Worm (Caenorhabditis elegans) whole organism, young adult: ENCODE results near the gene zfp-3.

Experiments used
- B0336.3 ChIP-seq: fragments of 200-800 bp; sonication (Bioruptor generic); IDR thresholded peaks from 2 replicates; pipeline ENCODE4 v1.3.6; 2022; ENCODE audit warnings: missing genetic modification characterization, missing compliant biosample characterization
- C06A6.2 ChIP-seq: fragments of 200-800 bp; sonication (Bioruptor generic); conservative IDR thresholded peaks from 2 replicates; pipeline ENCODE4 v1.3.6; 2022; ENCODE audit warnings: missing genetic modification characterization, missing compliant biosample characterization
- C17E4.6 ChIP-seq: fragments of 200-800 bp; sonication (Bioruptor generic); IDR thresholded peaks from 2 replicates; pipeline ENCODE4 v1.3.6; 2022; ENCODE audit warnings: missing genetic modification reagents, missing genetic modification characterization, missing compliant biosample characterization
- F52B5.7 ChIP-seq: sonication (generic microtip); optimal IDR thresholded peaks from 2 replicates; lab custom pipeline; 2016; ENCODE audit warnings: mild to moderate bottlenecking, missing genetic modification characterization, missing compliant biosample characterization
- F57A8.1 ChIP-seq: fragments of 200-800 bp; sonication (Bioruptor generic); optimal IDR thresholded peaks from 2 replicates; lab custom pipeline; 2018; ENCODE audit warnings: mild to moderate bottlenecking, missing genetic modification characterization, moderate library complexity, missing compliant biosample characterization
- F57C9.4 ChIP-seq: sonication (generic microtip); optimal IDR thresholded peaks from 2 replicates; lab custom pipeline; 2017; ENCODE audit warnings: mild to moderate bottlenecking, missing genetic modification characterization, missing compliant biosample characterization
- K11D2.4 ChIP-seq: fragments of 200-800 bp; sonication (Bioruptor generic); IDR thresholded peaks from 2 replicates; pipeline ENCODE4 v1.3.6; 2022; ENCODE audit warnings: missing genetic modification reagents, missing genetic modification characterization, missing compliant biosample characterization
- Y53G8AR.9 ChIP-seq: fragments of 200-800 bp; sonication (Bioruptor generic); conservative IDR thresholded peaks from 2 replicates; pipeline ENCODE4 v1.3.6; 2022; ENCODE audit warnings: missing genetic modification reagents, missing genetic modification characterization, missing compliant biosample characterization
- Y95B8A.8 ChIP-seq: fragments of 200-800 bp; sonication (Bioruptor generic); IDR thresholded peaks from 2 replicates; pipeline ENCODE4 v1.3.6; 2022; ENCODE audit warnings: missing genetic modification reagents, missing genetic modification characterization, missing compliant biosample characterization
- ZK185.1 ChIP-seq: sonication (generic microtip); optimal IDR thresholded peaks from 2 replicates; lab custom pipeline; 2016; ENCODE audit warnings: mild to moderate bottlenecking, missing genetic modification characterization, missing compliant biosample characterization; ENCODE audit not compliant: poor library complexity, severe bottlenecking
- aptf-2 ChIP-seq: fragments of 200-800 bp; sonication (Bioruptor generic); conservative IDR thresholded peaks from 2 replicates; pipeline ENCODE4 v1.3.6; 2022; ENCODE audit warnings: missing genetic modification reagents, missing genetic modification characterization, missing compliant biosample characterization
- aptf-3 ChIP-seq: fragments of 200-800 bp; sonication (Bioruptor generic); IDR thresholded peaks from 2 replicates; pipeline ENCODE4 v1.3.6; 2022; ENCODE audit warnings: missing genetic modification characterization, missing compliant biosample characterization
- atf-7 ChIP-seq: sonication (generic microtip); optimal IDR thresholded peaks from 2 replicates; lab custom pipeline; 2017; ENCODE audit warnings: mild to moderate bottlenecking, missing genetic modification characterization, missing compliant biosample characterization
- attf-5 ChIP-seq: fragments of 200-800 bp; sonication (Bioruptor generic); optimal IDR thresholded peaks from 2 replicates; lab custom pipeline; 2018; ENCODE audit warnings: mild to moderate bottlenecking, missing genetic modification characterization, missing compliant biosample characterization
- ccch-3 ChIP-seq: fragments of 200-800 bp; sonication (Bioruptor generic); optimal IDR thresholded peaks from 2 replicates; lab custom pipeline; 2018; ENCODE audit warnings: mild to moderate bottlenecking, missing genetic modification characterization, missing compliant biosample characterization
- cebp-2 ChIP-seq: fragments of 200-800 bp; sonication (Bioruptor generic); IDR thresholded peaks from 2 replicates; pipeline ENCODE4 v1.3.6; 2022; ENCODE audit warnings: missing genetic modification characterization, missing compliant biosample characterization
- ceh-100 ChIP-seq: fragments of 200-800 bp; sonication (Bioruptor generic); IDR thresholded peaks from 2 replicates; pipeline ENCODE4 v1.3.6; 2022; ENCODE audit warnings: missing genetic modification reagents, missing genetic modification characterization, missing compliant biosample characterization
- ceh-27 ChIP-seq: fragments of 200-800 bp; sonication (Bioruptor generic); optimal IDR thresholded peaks from 2 replicates; lab custom pipeline; 2018; ENCODE audit warnings: mild to moderate bottlenecking, missing genetic modification characterization, moderate library complexity, missing compliant biosample characterization
- ceh-58 ChIP-seq: fragments of 200-800 bp; sonication (Bioruptor generic); IDR thresholded peaks from 2 replicates; pipeline ENCODE4 v1.3.6; 2022; ENCODE audit warnings: missing genetic modification characterization, missing compliant biosample characterization
- ceh-79 ChIP-seq: sonication (generic microtip); optimal IDR thresholded peaks from 2 replicates; lab custom pipeline; 2017; ENCODE audit warnings: mild to moderate bottlenecking, missing genetic modification characterization, missing compliant biosample characterization
- chd-7 ChIP-seq: sonication (generic microtip); optimal IDR thresholded peaks from 2 replicates; lab custom pipeline; 2016; ENCODE audit warnings: mild to moderate bottlenecking, missing genetic modification characterization, moderate library complexity, missing compliant biosample characterization
- dpl-1 ChIP-seq: fragments of 150-350 bp; optimal IDR thresholded peaks from 2 replicates; lab custom pipeline; 2014; ENCODE audit warnings: missing biosample characterization, missing genetic modification reagents, missing genetic modification characterization
- egrh-3 ChIP-seq: fragments of 200-800 bp; sonication (Bioruptor generic); IDR thresholded peaks from 2 replicates; pipeline ENCODE4 v1.3.6; 2022; ENCODE audit warnings: missing genetic modification reagents, missing genetic modification characterization, missing compliant biosample characterization
- ekl-4 ChIP-seq: fragments of 200-800 bp; sonication (Bioruptor generic); IDR thresholded peaks from 2 replicates; pipeline ENCODE4 v1.3.6; 2022; ENCODE audit warnings: missing genetic modification reagents, missing genetic modification characterization, missing compliant biosample characterization
- ets-4 ChIP-seq: fragments of 200-800 bp; sonication (Bioruptor generic); optimal IDR thresholded peaks from 2 replicates; lab custom pipeline; 2018; ENCODE audit warnings: mild to moderate bottlenecking, missing genetic modification characterization, missing compliant biosample characterization
- gei-17 ChIP-seq: fragments of 200-800 bp; sonication (Bioruptor generic); optimal IDR thresholded peaks from 2 replicates; lab custom pipeline; 2018; ENCODE audit warnings: mild to moderate bottlenecking, missing genetic modification characterization, missing compliant biosample characterization
- him-1 ChIP-seq: sonication (generic microtip); optimal IDR thresholded peaks from 2 replicates; lab custom pipeline; 2016; ENCODE audit warnings: missing genotype, missing genetic modification reagents, missing genetic modification characterization, missing compliant biosample characterization
- hlh-26 ChIP-seq: fragments of 200-800 bp; sonication (Bioruptor generic); conservative IDR thresholded peaks from 2 replicates; pipeline ENCODE4 v1.3.6; 2022; ENCODE audit warnings: missing genetic modification reagents, missing genetic modification characterization, missing compliant biosample characterization
- hrde-1 ChIP-seq: sonication (generic microtip); optimal IDR thresholded peaks from 2 replicates; lab custom pipeline; 2016; ENCODE audit warnings: missing genetic modification characterization, mild to moderate bottlenecking, missing compliant biosample characterization, moderate library complexity, missing genotype, missing genetic modification reagents, borderline replicate concordance
- hsf-1 ChIP-seq: fragments of 200-800 bp; sonication (Bioruptor generic); IDR thresholded peaks from 2 replicates; pipeline ENCODE4 v1.3.6; 2022; ENCODE audit warnings: missing genetic modification reagents, missing genetic modification characterization, missing compliant biosample characterization
- lin-35 ChIP-seq, 3 experiments: fragments of 150-350 bp in 2 of 3; sonication (generic microtip) in 1 of 3; optimal IDR thresholded peaks; 2 replicates each; lab custom pipeline; 2014 to 2018; ENCODE audit warnings: missing biosample characterization in 3 of 3, missing genetic modification characterization in 3 of 3, missing genetic modification reagents in 3 of 3
- lin-54 ChIP-seq: fragments of 200-800 bp; sonication (Bioruptor generic); optimal IDR thresholded peaks from 2 replicates; lab custom pipeline; 2018; ENCODE audit warnings: mild to moderate bottlenecking, missing genetic modification characterization, missing compliant biosample characterization
- lir-1 ChIP-seq: fragments of 200-800 bp; sonication (Bioruptor generic); conservative IDR thresholded peaks from 2 replicates; pipeline ENCODE4 v1.3.6; 2022; ENCODE audit warnings: missing genetic modification reagents, missing genetic modification characterization, missing compliant biosample characterization
- madf-10 ChIP-seq: sonication (generic microtip); optimal IDR thresholded peaks from 2 replicates; lab custom pipeline; 2016; ENCODE audit warnings: mild to moderate bottlenecking, missing genetic modification characterization, missing compliant biosample characterization
- madf-3 ChIP-seq: fragments of 200-800 bp; sonication (Bioruptor generic); IDR thresholded peaks from 2 replicates; pipeline ENCODE4 v1.3.6; 2022; ENCODE audit warnings: missing genetic modification reagents, missing genetic modification characterization, missing compliant biosample characterization
- mel-28 ChIP-seq: sonication (generic microtip); optimal IDR thresholded peaks from 2 replicates; lab custom pipeline; 2016; ENCODE audit warnings: borderline replicate concordance, mild to moderate bottlenecking, missing genetic modification characterization, missing compliant biosample characterization
- mxl-1 ChIP-seq: sonication (generic microtip); optimal IDR thresholded peaks from 2 replicates; lab custom pipeline; 2016; ENCODE audit warnings: missing genetic modification characterization, missing compliant biosample characterization
- pbrm-1 ChIP-seq: fragments of 200-800 bp; sonication (Bioruptor generic); IDR thresholded peaks from 2 replicates; pipeline ENCODE4 v1.3.6; 2022; ENCODE audit warnings: missing genetic modification reagents, missing genetic modification characterization, missing compliant biosample characterization
- rcor-1 ChIP-seq: fragments of 200-800 bp; sonication (Bioruptor generic); IDR thresholded peaks from 2 replicates; pipeline ENCODE4 v1.3.6; 2022; ENCODE audit warnings: missing genetic modification reagents, missing genetic modification characterization, missing compliant biosample characterization
- rec-8 ChIP-seq, 2 experiments: sonication (generic microtip); optimal IDR thresholded peaks; 2 replicates each; lab custom pipeline; 2016; ENCODE audit warnings: mild to moderate bottlenecking in 2 of 2, missing genetic modification characterization in 2 of 2, missing genetic modification reagents in 2 of 2, missing genotype in 2 of 2, missing biosample characterization in 1 of 2, missing compliant biosample characterization in 1 of 2, moderate library complexity in 1 of 2
- repo-1 ChIP-seq: sonication (generic microtip); optimal IDR thresholded peaks from 2 replicates; lab custom pipeline; 2017; ENCODE audit warnings: mild to moderate bottlenecking, missing genetic modification characterization, missing compliant biosample characterization
- rpc-1 ChIP-seq, 2 experiments: fragments of 150-350 bp in 1 of 2; sonication (generic microtip) in 1 of 2; optimal IDR thresholded peaks; 2 replicates each; lab custom pipeline; 2014 to 2018; ENCODE audit warnings: missing biosample characterization in 1 of 2, missing genetic modification characterization in 1 of 2, missing genetic modification reagents in 1 of 2, missing genotype in 1 of 2
- snpc-1.3 ChIP-seq: sonication (generic microtip); optimal IDR thresholded peaks from 2 replicates; lab custom pipeline; 2017; ENCODE audit warnings: missing genetic modification characterization, mild to moderate bottlenecking, missing compliant biosample characterization, antibody characterized with exemption, moderate library complexity, missing genotype, missing genetic modification reagents; ENCODE audit not compliant: insufficient read depth
- snpc-4 ChIP-seq, 5 experiments: fragments of 150-350 bp in 1 of 5; sonication (generic microtip) in 4 of 5; optimal IDR thresholded peaks; 2 replicates each; lab custom pipeline; 2014 to 2018; ENCODE audit warnings: missing genetic modification characterization in 5 of 5, missing biosample characterization in 3 of 5, antibody characterized with exemption in 2 of 5, mild to moderate bottlenecking in 2 of 5, missing compliant biosample characterization in 2 of 5, missing genotype in 2 of 5, moderate library complexity in 2 of 5, missing genetic modification reagents in 1 of 5
- somi-1 ChIP-seq: fragments of 200-800 bp; sonication (Bioruptor generic); optimal IDR thresholded peaks from 2 replicates; lab custom pipeline; 2018; ENCODE audit warnings: mild to moderate bottlenecking, missing genetic modification characterization, missing compliant biosample characterization
- tbp1 ChIP-seq: fragments of 200-800 bp; sonication (Bioruptor generic); optimal IDR thresholded peaks from 2 replicates; lab custom pipeline; 2018; ENCODE audit warnings: mild to moderate bottlenecking, missing genetic modification characterization, missing compliant biosample characterization
- unc-62 ChIP-seq: fragments of 150-350 bp; optimal IDR thresholded peaks from 2 replicates; lab custom pipeline; 2014; ENCODE audit warnings: missing biosample characterization, missing genetic modification reagents, missing genetic modification characterization
- zfh-2 ChIP-seq: fragments of 200-800 bp; sonication (Bioruptor generic); conservative IDR thresholded peaks from 2 replicates; pipeline ENCODE4 v1.3.6; 2022; ENCODE audit warnings: missing genetic modification reagents, missing genetic modification characterization, missing compliant biosample characterization

Gene zfp-3

DNA sequence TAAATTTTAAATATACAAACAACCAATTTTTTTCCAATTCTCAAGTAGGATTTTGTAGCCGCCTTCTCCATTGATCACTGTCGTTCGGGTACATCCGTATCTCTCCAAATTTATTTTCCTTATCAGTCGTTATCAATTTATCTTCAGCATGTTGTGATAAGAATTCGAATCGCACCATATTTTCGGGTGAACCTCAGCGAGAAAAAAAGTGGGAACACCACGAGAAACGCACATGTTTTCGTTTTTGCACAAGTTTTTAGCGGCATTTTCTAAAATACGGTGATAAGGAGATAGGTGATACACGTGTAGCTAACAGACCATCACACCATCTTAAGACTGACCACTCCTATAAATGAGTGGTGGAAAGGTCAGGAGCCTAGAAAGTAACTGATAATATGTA lies 31.5 kb upstream of the zfp-3 start (continued):
- TF ChIP-seq ZK185.1 (tag; lab: Kevin White, UChicago): no peak
- peak; percentile 33 for TF ChIP-seq tbp1 (GFP tag; lab: Kevin White, UChicago)
- TF ChIP-seq hsf-1: no peak
- TF ChIP-seq repo-1 (tag; lab: Kevin White, UChicago): no peak
- no peak for TF ChIP-seq ccch-3 (GFP tag; lab: Kevin White, UChicago)
- no peak for TF ChIP-seq hlh-26
- TF ChIP-seq snpc-1.3 (tag; lab: Kevin White, UChicago): no peak
- TF ChIP-seq ets-4: no peak
- no peak for TF ChIP-seq F57C9.4 (tag; lab: Kevin White, UChicago)
- no peak for TF ChIP-seq cebp-2 (GFP tag; lab: Robert Waterston, UW)
- no peak for TF ChIP-seq ceh-27 (GFP tag; lab: Kevin White, UChicago)
- TF ChIP-seq ceh-58 (GFP tag; lab: Robert Waterston, UW): no peak
- no peak for TF ChIP-seq ekl-4
- no peak for TF ChIP-seq K11D2.4
- no peak for TF ChIP-seq C17E4.6 (GFP tag; lab: Robert Waterston, UW)
- TF ChIP-seq C06A6.2 (GFP tag; lab: Robert Waterston, UW): 0 out of 2 replicates have a peak, but pooled peaks have one; percentile 29
- no peak for TF ChIP-seq attf-5 (GFP tag; lab: Kevin White, UChicago)
- no peak for TF ChIP-seq hrde-1 (tag; lab: Kevin White, UChicago)
- no peak for TF ChIP-seq zfh-2
- TF ChIP-seq lin-35 (GFP tag; optimal IDR thresholded peaks at IDR 0.05; lab: Kevin White, UChicago): no peak
- no peak for TF ChIP-seq rcor-1 (GFP tag; lab: Robert Waterston, UW)
- TF ChIP-seq aptf-3 (GFP tag; lab: Robert Waterston, UW): no peak
- no peak for TF ChIP-seq rec-8 (tag; optimal IDR thresholded peaks at IDR 0.05; lab: Kevin White, UChicago)
- TF ChIP-seq B0336.3: no peak
- no peak for TF ChIP-seq rpc-1 (optimal IDR thresholded peaks at IDR 0.05; lab: Kevin White, UChicago)
- TF ChIP-seq rpc-1 (tag; optimal IDR thresholded peaks at IDR 0.05; lab: Kevin White, UChicago): no peak
- TF ChIP-seq egrh-3: no peak
- no peak for TF ChIP-seq mel-28 (tag; lab: Kevin White, UChicago)
- TF ChIP-seq chd-7 (tag; lab: Kevin White, UChicago): no peak
- no peak for TF ChIP-seq unc-62 (GFP tag; lab: Kevin White, UChicago)
- TF ChIP-seq Y95B8A.8: no peak
- no peak for TF ChIP-seq F52B5.7
- TF ChIP-seq dpl-1 (GFP tag; lab: Kevin White, UChicago): no peak
- no peak for TF ChIP-seq gei-17 (GFP tag; lab: Kevin White, UChicago)
- TF ChIP-seq aptf-2 (GFP tag; lab: Robert Waterston, UW): no peak
- no peak for TF ChIP-seq Y53G8AR.9 (GFP tag; lab: Robert Waterston, UW)
- TF ChIP-seq pbrm-1: no peak
- TF ChIP-seq F57A8.1 (GFP tag; lab: Kevin White, UChicago): no peak
- peak; percentile 87 for TF ChIP-seq atf-7 (tag; lab: Kevin White, UChicago)
- TF ChIP-seq somi-1 (GFP tag; lab: Kevin White, UChicago): peak; percentile 3
- TF ChIP-seq ceh-100 (GFP tag; lab: Robert Waterston, UW): no peak
- no peak for TF ChIP-seq lir-1 (GFP tag; lab: Robert Waterston, UW)
- TF ChIP-seq madf-10: no peak
- no peak for TF ChIP-seq snpc-4 (GFP tag; optimal IDR thresholded peaks at IDR 0.05; lab: Kevin White, UChicago)
- TF ChIP-seq snpc-4 (tag; optimal IDR thresholded peaks at IDR 0.05; lab: Kevin White, UChicago): no peak
- no peak for TF ChIP-seq madf-3
- no peak for TF ChIP-seq him-1 (tag; lab: Kevin White, UChicago)
- TF ChIP-seq lin-54: peak; percentile 7
- no peak for TF ChIP-seq ceh-79 (tag; lab: Kevin White, UChicago)
- TF ChIP-seq mxl-1: no peak
